Worm (Caenorhabditis elegans): ENCODE data around the gene gly-12.

DNA sequence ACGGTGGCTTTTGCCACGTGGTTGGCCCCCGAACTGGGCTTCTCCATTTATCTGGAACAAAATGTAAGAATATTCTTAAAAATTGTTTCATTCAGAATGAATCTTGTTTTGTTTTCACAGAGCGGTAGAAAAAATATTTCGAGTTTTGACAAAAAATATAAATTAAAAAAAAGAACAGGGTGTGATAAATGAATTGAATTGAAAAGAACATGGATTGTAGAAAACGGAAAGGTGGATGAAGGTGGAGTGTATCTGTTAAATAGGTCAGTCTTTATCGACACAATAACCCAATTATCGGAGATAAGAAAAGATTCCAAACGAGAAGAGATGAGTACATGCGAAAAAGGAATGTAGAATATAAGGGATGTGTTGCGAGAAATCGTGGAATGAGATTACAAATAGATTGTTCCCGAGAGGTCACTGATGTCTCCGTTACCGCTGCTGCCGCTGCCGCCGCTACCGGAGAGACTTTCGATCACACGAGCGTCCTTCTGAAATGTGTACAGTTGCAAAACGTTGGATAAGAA, 52.1 kb downstream of the gly-12 start, which contains the start of gene dpy-7:
- TF ChIP-seq ztf-11 (tag; optimal IDR thresholded peaks at IDR 0.05): no peak
- no peak for TF ChIP-seq lin-39 (tag; optimal IDR thresholded peaks at IDR 0.05)
- TF ChIP-seq nhr-77 (tag; optimal IDR thresholded peaks at IDR 0.05): no peak
- TF ChIP-seq nhr-25 (tag; optimal IDR thresholded peaks at IDR 0.05): no peak
- TF ChIP-seq C34F6.9 (tag; optimal IDR thresholded peaks at IDR 0.05): no peak
- TF ChIP-seq mbf-1 (tag; optimal IDR thresholded peaks at IDR 0.05): no peak
